Worm (Caenorhabditis elegans) whole organism, L3 larva: Measurements from ENCODE around the gene Y70G10A.4.
A peak's percentile ranks its signal among the peaks of the same experiment; 100 is the strongest.

ENCODE experiments used
- R02D3.7 ChIP-seq: fragments of 150-350 bp; optimal IDR thresholded peaks from 2 replicates; lab custom pipeline; 2014; ENCODE audit warnings: missing biosample characterization, missing genetic modification characterization
- aly-2 ChIP-seq: fragments of 150-350 bp; optimal IDR thresholded peaks from 2 replicates; lab custom pipeline; 2014; ENCODE audit warnings: missing biosample characterization, missing genetic modification characterization
- ama-1 ChIP-seq: fragments of 150-350 bp; optimal IDR thresholded peaks from 2 replicates; lab custom pipeline; 2018
- ceh-16 ChIP-seq: sonication (generic microtip); optimal IDR thresholded peaks from 2 replicates; lab custom pipeline; 2017; ENCODE audit warnings: missing biosample characterization, missing genetic modification characterization
- ceh-28 ChIP-seq: fragments of 150-350 bp; optimal IDR thresholded peaks from 2 replicates; lab custom pipeline; 2014; ENCODE audit warnings: missing biosample characterization, missing genetic modification reagents, missing genetic modification characterization
- ceh-82 ChIP-seq: fragments of 150-350 bp; optimal IDR thresholded peaks from 2 replicates; lab custom pipeline; 2014; ENCODE audit warnings: missing biosample characterization, missing genetic modification characterization
- elt-1 ChIP-seq: fragments of 150-350 bp; optimal IDR thresholded peaks from 2 replicates; lab custom pipeline; 2014; ENCODE audit warnings: missing biosample characterization, missing genetic modification characterization
- elt-2 ChIP-seq: sonication (generic microtip); optimal IDR thresholded peaks from 2 replicates; lab custom pipeline; 2016; ENCODE audit warnings: missing genetic modification reagents, mild to moderate bottlenecking, missing genetic modification characterization, missing compliant biosample characterization
- elt-3 ChIP-seq, 3 experiments: fragments of 150-350 bp in 1 of 3; sonication (generic microtip) in 2 of 3; optimal IDR thresholded peaks; 2 replicates in 2 of 3; 4 replicates in 1 of 3; lab custom pipeline; 2014 to 2017; ENCODE audit warnings: missing biosample characterization in 3 of 3, missing genetic modification characterization in 3 of 3
- eor-1 ChIP-seq, 2 experiments: fragments of 150-350 bp; optimal IDR thresholded peaks; 2 replicates each; lab custom pipeline; 2014 to 2018; ENCODE audit warnings: missing biosample characterization in 2 of 2, missing genetic modification characterization in 2 of 2
- fkh-10 ChIP-seq: sonication (generic microtip); optimal IDR thresholded peaks from 2 replicates; lab custom pipeline; 2017; ENCODE audit warnings: missing biosample characterization, missing genetic modification reagents, missing genetic modification characterization
- fkh-2 ChIP-seq: fragments of 150-350 bp; optimal IDR thresholded peaks from 2 replicates; lab custom pipeline; 2014; ENCODE audit warnings: missing biosample characterization, missing genetic modification reagents, missing genetic modification characterization
- hmg-11 ChIP-seq: sonication (generic microtip); optimal IDR thresholded peaks from 2 replicates; lab custom pipeline; 2016; ENCODE audit warnings: missing genetic modification characterization, missing compliant biosample characterization
- lin-15B ChIP-seq: fragments of 150-350 bp; optimal IDR thresholded peaks from 2 replicates; lab custom pipeline; 2014; ENCODE audit warnings: missing biosample characterization, missing genetic modification characterization
- lin-39 ChIP-seq: fragments of 150-350 bp; optimal IDR thresholded peaks from 2 replicates; lab custom pipeline; 2018; ENCODE audit warnings: missing biosample characterization, missing genetic modification reagents, missing genetic modification characterization
- lsy-12 ChIP-seq: sonication (generic microtip); optimal IDR thresholded peaks from 2 replicates; lab custom pipeline; 2016; ENCODE audit warnings: mild to moderate bottlenecking, missing genetic modification characterization, missing compliant biosample characterization
- mdl-1 ChIP-seq: fragments of 150-350 bp; optimal IDR thresholded peaks from 2 replicates; lab custom pipeline; 2014; ENCODE audit warnings: missing biosample characterization, missing genetic modification characterization
- mml-1 ChIP-seq: fragments of 150-350 bp; sonication (generic microtip); optimal IDR thresholded peaks from 3 replicates; lab custom pipeline; 2014; ENCODE audit warnings: missing biosample characterization, missing genetic modification characterization
- nfya-1 ChIP-seq: sonication (generic microtip); optimal IDR thresholded peaks from 2 replicates; lab custom pipeline; 2017; ENCODE audit warnings: missing genetic modification characterization, mild to moderate bottlenecking, missing compliant biosample characterization, antibody characterized with exemption, moderate library complexity; ENCODE audit not compliant: insufficient read depth
- nhr-12 ChIP-seq: fragments of 150-350 bp; optimal IDR thresholded peaks from 2 replicates; lab custom pipeline; 2014; ENCODE audit warnings: missing biosample characterization, missing genetic modification characterization
- nhr-23 ChIP-seq: fragments of 150-350 bp; optimal IDR thresholded peaks from 2 replicates; lab custom pipeline; 2014; ENCODE audit warnings: missing biosample characterization, missing genetic modification reagents, missing genetic modification characterization
- nhr-28 ChIP-seq: fragments of 150-350 bp; optimal IDR thresholded peaks from 2 replicates; lab custom pipeline; 2014; ENCODE audit warnings: missing biosample characterization, missing genetic modification characterization
- nhr-43 ChIP-seq: sonication (generic microtip); optimal IDR thresholded peaks from 2 replicates; lab custom pipeline; 2016; ENCODE audit warnings: mild to moderate bottlenecking, missing genetic modification characterization, missing compliant biosample characterization; ENCODE audit not compliant: poor library complexity, severe bottlenecking
- nhr-67 ChIP-seq: fragments of 150-350 bp; optimal IDR thresholded peaks from 2 replicates; lab custom pipeline; 2014; ENCODE audit warnings: missing biosample characterization, missing genetic modification characterization
- nhr-76 ChIP-seq: fragments of 150-350 bp; sonication (generic microtip); optimal IDR thresholded peaks from 5 replicates; lab custom pipeline; 2014; ENCODE audit warnings: missing biosample characterization, missing genetic modification characterization
- pha-4 ChIP-seq: fragments of 150-350 bp; optimal IDR thresholded peaks from 2 replicates; lab custom pipeline; 2014; ENCODE audit warnings: missing biosample characterization, missing genetic modification reagents, missing genetic modification characterization
- pqm-1 ChIP-seq: fragments of 150-350 bp; optimal IDR thresholded peaks from 2 replicates; lab custom pipeline; 2017; ENCODE audit warnings: missing biosample characterization, missing genetic modification characterization, inconsistent platforms
- sea-2 ChIP-seq: fragments of 150-350 bp; sonication (generic microtip); optimal IDR thresholded peaks from 4 replicates; lab custom pipeline; 2014; ENCODE audit warnings: missing biosample characterization, missing genetic modification reagents, missing genetic modification characterization
- skn-1 ChIP-seq: fragments of 150-350 bp; optimal IDR thresholded peaks from 2 replicates; lab custom pipeline; 2014; ENCODE audit warnings: missing biosample characterization, missing genetic modification characterization
- snpc-4 ChIP-seq: fragments of 150-350 bp; optimal IDR thresholded peaks from 2 replicates; lab custom pipeline; 2014; ENCODE audit warnings: missing biosample characterization, missing genetic modification characterization
- tbx-2 ChIP-seq: sonication (generic microtip); optimal IDR thresholded peaks from 2 replicates; lab custom pipeline; 2016; ENCODE audit warnings: mild to moderate bottlenecking, missing genetic modification characterization, missing compliant biosample characterization
- unc-39 ChIP-seq: sonication (generic microtip); optimal IDR thresholded peaks from 4 replicates; lab custom pipeline; 2017; ENCODE audit warnings: missing biosample characterization, missing genetic modification characterization
- ztf-11 ChIP-seq: fragments of 150-350 bp; optimal IDR thresholded peaks from 2 replicates; lab custom pipeline; 2014; ENCODE audit warnings: missing biosample characterization, missing genetic modification characterization
- ztf-4 ChIP-seq: fragments of 150-350 bp; optimal IDR thresholded peaks from 2 replicates; lab custom pipeline; 2014; ENCODE audit warnings: missing biosample characterization, missing genetic modification characterization

Y70G10A.4 gene

ce11 chrIII:10186160-10186559 is 35.8 kb upstream of the Y70G10A.4 start, which contains the start of gene unc-47:
TSS of gene unc-47 (minus strand) at chrIII:10186260.
- TF ChIP-seq nhr-67 (tag; lab: Kevin White, UChicago) (no peak), lin-39 (tag; lab: Kevin White, UChicago) (peak; percentile 35)

DNA sequence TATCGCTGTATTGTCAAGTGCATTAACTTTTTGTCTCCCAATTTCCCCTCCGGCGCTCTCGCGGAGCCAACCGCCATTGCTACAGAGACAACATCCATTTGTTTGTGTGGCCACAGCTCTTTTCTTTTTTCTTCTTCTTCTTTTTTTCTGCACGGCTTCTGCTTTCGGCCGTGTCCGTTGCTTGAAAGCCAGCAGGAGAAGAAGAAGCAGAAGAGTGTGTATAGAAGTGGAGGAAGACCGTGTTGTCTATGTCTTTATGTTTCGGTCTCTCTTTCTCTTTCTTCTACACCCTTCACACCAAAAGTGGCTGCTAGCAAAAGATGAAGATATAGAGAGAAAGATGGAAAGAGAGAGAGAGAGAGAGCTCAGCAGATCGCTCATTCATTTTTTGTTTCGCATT is 34.1 kb upstream of the Y70G10A.4 start:
- TF ChIP-seq skn-1 (tag; lab: Kevin White, UChicago) (no peak), tbx-2 (tag; lab: Kevin White, UChicago) (no peak), aly-2 (tag; lab: Kevin White, UChicago) (no peak), mdl-1 (no peak), mml-1 (tag; lab: Kevin White, UChicago) (no peak), ama-1 (no peak), ceh-82 (tag; lab: Kevin White, UChicago) (no peak), nhr-76 (tag; lab: Kevin White, UChicago) (no peak), lin-39 (tag; lab: Kevin White, UChicago) (peak; percentile 50), fkh-10 (GFP tag; lab: Kevin White, UChicago) (no peak), elt-2 (tag; lab: Kevin White, UChicago) (no peak), nhr-28 (tag; lab: Kevin White, UChicago) (no peak), lin-15B (tag; lab: Kevin White, UChicago) (peak; percentile 19), nfya-1 (peak; percentile 66), hmg-11 (tag; lab: Kevin White, UChicago) (peak; percentile 37)

DNA sequence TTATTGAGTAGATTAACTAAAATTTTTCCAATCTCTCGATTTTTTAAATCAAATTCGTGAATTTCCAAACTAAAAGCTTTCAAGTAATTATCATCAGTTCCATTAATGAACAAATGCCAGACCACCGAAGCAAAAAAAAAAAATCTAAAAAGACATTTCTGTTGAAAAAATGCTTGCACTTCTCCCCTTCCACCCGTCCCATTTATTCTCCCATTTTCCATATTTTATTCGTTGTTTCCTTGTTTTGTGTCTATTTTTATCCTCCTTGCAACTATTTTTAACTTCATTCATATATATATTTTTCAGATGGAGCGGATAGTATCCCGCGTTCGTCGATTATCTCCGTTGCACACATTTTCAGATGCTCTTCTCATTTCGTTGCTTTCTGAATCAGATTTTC is 33.0 kb upstream of the Y70G10A.4 start, which contains the start of gene epac-1:
Gene epac-1, plus strand, starts transcription at position 301 of the 400 bp plus-strand sequence.
- no peak for TF ChIP-seq sea-2
- TF ChIP-seq ztf-4 (tag; lab: Kevin White, UChicago): no peak
- TF ChIP-seq elt-2 (tag; lab: Kevin White, UChicago): no peak
- TF ChIP-seq eor-1 (tag; optimal IDR thresholded peaks at IDR 0.05; lab: Kevin White, UChicago): no peak

ce11 chrIII:10194569-10194968 is 27.4 kb upstream of the Y70G10A.4 start:
- TF ChIP-seq snpc-4 (tag; lab: Kevin White, UChicago) (no peak), nfya-1 (peak; percentile 82)

DNA sequence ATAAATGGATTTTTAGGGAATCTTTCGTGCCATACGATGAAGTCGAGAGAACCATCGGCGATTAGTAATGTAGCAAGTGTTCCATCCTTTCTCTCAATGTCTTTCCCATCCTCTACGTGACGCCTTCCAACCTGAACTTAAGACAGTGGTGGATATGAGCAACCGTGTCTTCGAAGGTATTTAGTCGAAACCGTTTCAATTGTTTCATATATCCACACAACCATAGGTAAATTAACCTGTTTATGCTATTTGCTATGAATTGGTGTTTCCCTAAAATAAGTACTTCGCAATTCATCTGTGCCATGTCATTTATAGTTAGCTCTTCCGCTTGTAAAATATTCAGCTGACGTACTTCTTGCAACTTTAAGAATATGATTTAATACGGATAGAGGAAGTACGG is 26.0 kb upstream of the Y70G10A.4 start:
- TF ChIP-seq nhr-76 (tag; lab: Kevin White, UChicago) (no peak), elt-3 (tag; optimal IDR thresholded peaks at IDR 0.05; lab: Kevin White, UChicago) (no peak), elt-2 (tag; lab: Kevin White, UChicago) (no peak), ceh-16 (tag; lab: Kevin White, UChicago) (no peak), ceh-82 (tag; lab: Kevin White, UChicago) (no peak), fkh-2 (tag; lab: Kevin White, UChicago) (no peak), elt-1 (tag; lab: Kevin White, UChicago) (no peak), nhr-43 (no peak), snpc-4 (tag; lab: Kevin White, UChicago) (no peak), aly-2 (tag; lab: Kevin White, UChicago) (no peak), lsy-12 (tag; lab: Kevin White, UChicago) (no peak), nfya-1 (no peak), mml-1 (tag; lab: Kevin White, UChicago) (no peak), pha-4 (tag; lab: Kevin White, UChicago) (no peak), ztf-11 (tag; lab: Kevin White, UChicago) (no peak), mdl-1 (no peak)

DNA sequence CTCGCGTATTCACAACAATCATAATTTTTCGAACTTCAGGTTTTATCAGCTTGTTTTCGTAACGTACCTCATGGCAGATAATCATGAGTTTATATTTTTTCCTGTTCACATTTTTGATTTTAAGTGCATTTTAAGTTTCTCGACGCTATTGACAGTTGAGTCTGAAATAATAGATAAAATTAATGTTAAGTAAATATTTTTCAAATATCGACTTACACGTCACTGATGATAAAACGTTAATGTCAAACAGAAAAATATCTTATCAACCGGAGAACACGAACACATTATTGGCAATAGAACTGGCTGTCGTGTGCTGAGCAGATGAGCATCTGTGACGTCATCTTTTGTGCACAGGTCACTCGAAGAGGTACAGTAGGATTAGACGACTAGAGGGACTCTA is 25.2 kb upstream of the Y70G10A.4 start:
- no peak for TF ChIP-seq snpc-4 (tag; lab: Kevin White, UChicago)
- no peak for TF ChIP-seq sea-2
- TF ChIP-seq tbx-2 (tag; lab: Kevin White, UChicago): no peak
- TF ChIP-seq aly-2 (tag; lab: Kevin White, UChicago): no peak
- no peak for TF ChIP-seq nhr-23 (tag; lab: Kevin White, UChicago)
- TF ChIP-seq elt-2 (tag; lab: Kevin White, UChicago): peak; percentile 56
- TF ChIP-seq ztf-4 (tag; lab: Kevin White, UChicago): no peak
- TF ChIP-seq nhr-76 (tag; lab: Kevin White, UChicago): no peak
- peak; percentile 76 for TF ChIP-seq pha-4 (tag; lab: Kevin White, UChicago)
- TF ChIP-seq hmg-11 (tag; lab: Kevin White, UChicago): no peak
- no peak for TF ChIP-seq lsy-12 (tag; lab: Kevin White, UChicago)
- TF ChIP-seq elt-1 (tag; lab: Kevin White, UChicago): no peak
- TF ChIP-seq R02D3.7: no peak
- TF ChIP-seq nhr-12 (tag; lab: Kevin White, UChicago): no peak
- no peak for TF ChIP-seq unc-39 (tag; lab: Kevin White, UChicago)
- TF ChIP-seq ceh-28 (tag; lab: Kevin White, UChicago): no peak
- TF ChIP-seq nhr-43: no peak
- peak; percentile 71 for TF ChIP-seq pqm-1
- TF ChIP-seq skn-1 (tag; lab: Kevin White, UChicago): no peak
- TF ChIP-seq lin-39 (tag; lab: Kevin White, UChicago): no peak
- TF ChIP-seq, all 47 proteins: peak for 3
